Worm (Caenorhabditis elegans) whole organism, late embryonic: ENCODE measurements around the gene srx-86.

ENCODE experiments used
- C08G9.2 ChIP-seq: sonication (generic microtip); optimal IDR thresholded peaks from 2 replicates; lab custom pipeline; 2016; ENCODE audit warnings: mild to moderate bottlenecking, missing genetic modification characterization, moderate library complexity, missing compliant biosample characterization
- pqm-1 ChIP-seq: sonication (generic microtip); optimal IDR thresholded peaks from 2 replicates; lab custom pipeline; 2016; ENCODE audit warnings: missing genetic modification characterization, missing compliant biosample characterization
- tbx-2 ChIP-seq: sonication (generic microtip); optimal IDR thresholded peaks from 2 replicates; lab custom pipeline; 2016; ENCODE audit warnings: missing genetic modification characterization, missing compliant biosample characterization

- TF ChIP-seq pqm-1 (tag; lab: Kevin White, UChicago) (no peak), tbx-2 (tag; lab: Kevin White, UChicago) (no peak), C08G9.2 (no peak)
These were observed 1.8 kb downstream of the srx-86 start, which contains the start of gene srx-87 for ce11 chrV:11564573-11564972.
